Worm (Caenorhabditis elegans) whole organism, L1 larva: ENCODE results near the gene top-2.

Experiments used
- aha-1 ChIP-seq: fragments of 150-350 bp; optimal IDR thresholded peaks from 2 replicates; lab custom pipeline; 2014; ENCODE audit warnings: missing biosample characterization, missing genetic modification characterization
- blmp-1 ChIP-seq: fragments of 150-350 bp; optimal IDR thresholded peaks from 2 replicates; lab custom pipeline; 2014; ENCODE audit warnings: missing biosample characterization, missing genetic modification characterization
- ceh-63 ChIP-seq: fragments of 200-800 bp; sonication (Bioruptor generic); optimal IDR thresholded peaks from 2 replicates; lab custom pipeline; 2018; ENCODE audit warnings: mild to moderate bottlenecking, missing genetic modification characterization, missing compliant biosample characterization
- ceh-90 ChIP-seq: sonication (generic microtip); optimal IDR thresholded peaks from 2 replicates; lab custom pipeline; 2016; ENCODE audit warnings: missing genetic modification characterization, missing compliant biosample characterization
- ces-1 ChIP-seq: fragments of 150-350 bp; optimal IDR thresholded peaks from 2 replicates; lab custom pipeline; 2014; ENCODE audit warnings: missing biosample characterization, missing genetic modification reagents, missing genetic modification characterization
- efl-1 ChIP-seq, 4 experiments: fragments of 150-350 bp; optimal IDR thresholded peaks in 3 of 4; peaks in 1 of 4; 1 replicate in 1 of 4; 2 replicates in 3 of 4; lab custom pipeline; 2014; ENCODE audit warnings: missing biosample characterization in 2 of 4, missing genetic modification characterization in 2 of 4, missing genetic modification reagents in 2 of 4
- elt-2 ChIP-seq: sonication (generic microtip); optimal IDR thresholded peaks from 2 replicates; lab custom pipeline; 2016; ENCODE audit warnings: missing genetic modification characterization, mild to moderate bottlenecking, inconsistent platforms, missing compliant biosample characterization, missing genetic modification reagents
- elt-3 ChIP-seq, 6 experiments: fragments of 150-350 bp in 1 of 6; sonication (generic microtip); optimal IDR thresholded peaks; 2 replicates each; lab custom pipeline; 2017 to 2018; ENCODE audit warnings: missing biosample characterization in 6 of 6, missing genetic modification characterization in 6 of 6, inconsistent platforms in 1 of 6
- ets-5 ChIP-seq: fragments of 200-800 bp; sonication (Bioruptor generic); IDR thresholded peaks from 2 replicates; pipeline ENCODE4 v1.3.6; 2022; ENCODE audit warnings: missing genetic modification characterization, missing compliant biosample characterization
- fkh-4 ChIP-seq: sonication (generic microtip); optimal IDR thresholded peaks from 2 replicates; lab custom pipeline; 2016; ENCODE audit warnings: missing compliant biosample characterization, missing genetic modification characterization, borderline replicate concordance
- grh-1 ChIP-seq: fragments of 200-800 bp; sonication (Bioruptor generic); IDR thresholded peaks from 2 replicates; pipeline ENCODE4 v1.3.6; 2022; ENCODE audit warnings: missing genetic modification reagents, missing genetic modification characterization, missing compliant biosample characterization
- hlh-17 ChIP-seq: fragments of 200-800 bp; sonication (Bioruptor generic); optimal IDR thresholded peaks from 2 replicates; lab custom pipeline; 2018; ENCODE audit warnings: missing genetic modification characterization, mild to moderate bottlenecking, missing compliant biosample characterization, moderate library complexity, borderline replicate concordance
- jun-1 ChIP-seq: fragments of 150-350 bp; optimal IDR thresholded peaks from 2 replicates; lab custom pipeline; 2014; ENCODE audit warnings: missing biosample characterization, missing genetic modification reagents, missing genetic modification characterization
- lin-13 ChIP-seq: fragments of 150-350 bp; optimal IDR thresholded peaks from 2 replicates; lab custom pipeline; 2014; ENCODE audit warnings: missing biosample characterization, missing genetic modification reagents, missing genetic modification characterization
- lin-14 ChIP-seq: fragments of 200-800 bp; sonication (Bioruptor generic); optimal IDR thresholded peaks from 2 replicates; lab custom pipeline; 2018; ENCODE audit warnings: mild to moderate bottlenecking, missing genetic modification characterization, moderate library complexity, missing compliant biosample characterization
- lin-35 ChIP-seq, 2 experiments: fragments of 150-350 bp; optimal IDR thresholded peaks; 2 replicates each; lab custom pipeline; 2014; ENCODE audit warnings: missing biosample characterization in 2 of 2, missing genetic modification characterization in 2 of 2, missing genetic modification reagents in 2 of 2
- lsy-2 ChIP-seq, 2 experiments: fragments of 150-350 bp; optimal IDR thresholded peaks; 2 replicates each; lab custom pipeline; 2014; ENCODE audit warnings: missing biosample characterization in 2 of 2, missing genetic modification characterization in 2 of 2
- mdl-1 ChIP-seq, 2 experiments: fragments of 150-350 bp; optimal IDR thresholded peaks; 2 replicates each; lab custom pipeline; 2014 to 2017; ENCODE audit warnings: missing biosample characterization in 2 of 2, missing genetic modification characterization in 2 of 2, inconsistent platforms in 1 of 2
- mef-2 ChIP-seq: fragments of 150-350 bp; optimal IDR thresholded peaks from 2 replicates; lab custom pipeline; 2014; ENCODE audit warnings: missing biosample characterization, missing genetic modification characterization
- nhr-11 ChIP-seq: fragments of 150-350 bp; optimal IDR thresholded peaks from 2 replicates; lab custom pipeline; 2014; ENCODE audit warnings: missing biosample characterization, missing genetic modification characterization
- nhr-19 ChIP-seq: fragments of 200-800 bp; sonication (Bioruptor generic); conservative IDR thresholded peaks from 2 replicates; pipeline ENCODE4 v1.3.6; 2022; ENCODE audit warnings: missing genetic modification characterization, missing compliant biosample characterization
- nhr-20 ChIP-seq: sonication (generic microtip); optimal IDR thresholded peaks from 2 replicates; lab custom pipeline; 2016; ENCODE audit warnings: mild to moderate bottlenecking, missing genetic modification characterization, missing compliant biosample characterization
- nhr-47 ChIP-seq: sonication (generic microtip); optimal IDR thresholded peaks from 2 replicates; lab custom pipeline; 2016; ENCODE audit warnings: mild to moderate bottlenecking, missing genetic modification characterization, moderate library complexity, missing compliant biosample characterization
- nhr-71 ChIP-seq: sonication (generic microtip); optimal IDR thresholded peaks from 2 replicates; lab custom pipeline; 2016; ENCODE audit warnings: mild to moderate bottlenecking, missing genetic modification characterization, moderate library complexity, missing compliant biosample characterization
- nhr-85 ChIP-seq: sonication (generic microtip); peaks from one replicate; lab custom pipeline; 2016; ENCODE audit warnings: missing genetic modification characterization, inconsistent platforms, missing compliant biosample characterization
- nhr-90 ChIP-seq: sonication (generic microtip); optimal IDR thresholded peaks from 2 replicates; lab custom pipeline; 2016; ENCODE audit warnings: mild to moderate bottlenecking, missing genetic modification characterization, missing compliant biosample characterization; ENCODE audit not compliant: poor library complexity
- skn-1 ChIP-seq: fragments of 150-350 bp; optimal IDR thresholded peaks from 2 replicates; lab custom pipeline; 2014; ENCODE audit warnings: missing biosample characterization, missing genetic modification characterization
- snu-23 ChIP-seq: sonication (generic microtip); optimal IDR thresholded peaks from 2 replicates; lab custom pipeline; 2016; ENCODE audit warnings: missing genetic modification characterization, missing compliant biosample characterization
- sox-4 ChIP-seq: sonication (generic microtip); optimal IDR thresholded peaks from 2 replicates; lab custom pipeline; 2016; ENCODE audit warnings: missing genetic modification characterization, missing compliant biosample characterization
- sup-37 ChIP-seq: fragments of 200-800 bp; sonication (Bioruptor generic); optimal IDR thresholded peaks from 2 replicates; lab custom pipeline; 2018; ENCODE audit warnings: mild to moderate bottlenecking, missing genetic modification characterization, missing compliant biosample characterization
- swsn-7 ChIP-seq: sonication (generic microtip); optimal IDR thresholded peaks from 2 replicates; lab custom pipeline; 2016; ENCODE audit warnings: missing genetic modification characterization, missing compliant biosample characterization
- tbx-2 ChIP-seq: sonication (generic microtip); optimal IDR thresholded peaks from 2 replicates; lab custom pipeline; 2016; ENCODE audit warnings: missing genetic modification characterization, missing compliant biosample characterization
- zip-4 ChIP-seq: fragments of 200-800 bp; sonication (Bioruptor generic); optimal IDR thresholded peaks from 2 replicates; lab custom pipeline; 2018; ENCODE audit warnings: mild to moderate bottlenecking, missing genetic modification characterization, moderate library complexity, missing compliant biosample characterization

Gene top-2

ce11 chrII:11830601-11831000, 44.3 kb upstream of the top-2 start (continued):
- TF ChIP-seq lin-14 (GFP tag; lab: Kevin White, UChicago) (peak; percentile 67), ces-1 (GFP tag; lab: Kevin White, UChicago) (no peak)

ce11 chrII:11832475-11832874, 42.5 kb upstream of the top-2 start, which contains the start of gene clec-144:
clec-144 (minus strand) TSS chrII:11832575.
- TF ChIP-seq blmp-1 (tag; lab: Kevin White, UChicago) (no peak), sup-37 (GFP tag; lab: Kevin White, UChicago) (no peak), ces-1 (GFP tag; lab: Kevin White, UChicago) (no peak), ceh-63 (GFP tag; lab: Kevin White, UChicago) (no peak), ceh-90 (no peak)
- TF ChIP-seq, all 84 proteins: peak for 0

DNA sequence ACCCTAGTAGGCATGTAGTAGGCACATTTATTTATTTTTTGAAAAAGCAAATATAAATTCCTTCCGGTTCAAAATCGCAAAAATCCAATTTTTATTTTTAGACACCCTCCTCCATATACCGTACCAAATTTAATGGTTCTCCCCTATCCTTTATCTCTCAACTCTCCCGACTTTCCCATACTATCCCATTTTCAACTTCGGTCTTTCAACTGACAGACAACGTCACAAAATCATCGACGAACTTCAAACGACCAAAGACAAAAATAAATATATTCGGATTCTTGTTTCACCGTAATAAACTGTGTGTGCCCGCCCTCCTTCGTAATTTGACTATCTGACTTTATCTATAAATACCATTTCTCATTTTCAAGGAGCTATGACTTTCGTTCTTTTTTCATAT, 39.7 kb upstream of the top-2 start, which contains the start of gene T27D12.6:
Gene T27D12.6, plus strand, starts transcription at position 301 of the 400 bp plus-strand sequence.
- peak; percentile 78 for TF ChIP-seq nhr-85 (tag; lab: Kevin White, UChicago)
- no peak for TF ChIP-seq swsn-7
- TF ChIP-seq jun-1 (tag; lab: Kevin White, UChicago), result no peak
- TF ChIP-seq, all 84 proteins: peak for 1

- TF ChIP-seq skn-1 (no peak), elt-3 (tag; optimal IDR thresholded peaks at IDR 0.05; lab: Kevin White, UChicago) (peak in 5 of 6 experiments; percentile 27 to 90 (median 68)), jun-1 (tag; lab: Kevin White, UChicago) (no peak), nhr-71 (tag; lab: Kevin White, UChicago) (peak; percentile 73), snu-23 (peak; percentile 49), nhr-19 (peak; percentile 62), lin-14 (GFP tag; lab: Kevin White, UChicago) (peak; percentile 83), ets-5 (GFP tag; lab: Robert Waterston, UW) (no peak), sup-37 (GFP tag; lab: Kevin White, UChicago) (no peak), efl-1 (optimal IDR thresholded peaks at IDR 0.05; lab: Kevin White, UChicago) (no peak), efl-1 (GFP tag; optimal IDR thresholded peaks at IDR 0.05 in 1 of 2; lab: Kevin White, UChicago) (peak in 1 of 2 experiments; percentile 76), grh-1 (GFP tag; lab: Robert Waterston, UW) (peak; percentile 26; the same call in 1 of the 2 replicates), nhr-85 (tag; lab: Kevin White, UChicago) (peak; percentile 98), nhr-20 (tag; lab: Kevin White, UChicago) (peak; percentile 75), nhr-90 (tag; lab: Kevin White, UChicago) (peak; percentile 40), blmp-1 (tag; lab: Kevin White, UChicago) (peak; percentile 75), lin-35 (GFP tag; optimal IDR thresholded peaks at IDR 0.05; lab: Kevin White, UChicago) (peak in 1 of 2 experiments; percentile 52), fkh-4 (tag; lab: Kevin White, UChicago) (no peak), mdl-1 (tag; optimal IDR thresholded peaks at IDR 0.05; lab: Kevin White, UChicago) (peak in 1 of 2 experiments; percentile 27), tbx-2 (tag; lab: Kevin White, UChicago) (peak; percentile 52), mef-2 (tag; lab: Kevin White, UChicago) (peak; percentile 19), lsy-2 (tag; optimal IDR thresholded peaks at IDR 0.05; lab: Kevin White, UChicago) (peak in 1 of 2 experiments; percentile 24), elt-2 (peak; percentile 78)
Measured at ce11 chrII:11836554-11837218, 38.3 kb upstream of the top-2 start.

ce11 chrII:11838353-11838752, 36.6 kb upstream of the top-2 start:
- no peak for TF ChIP-seq nhr-11 (tag; lab: Kevin White, UChicago)
- TF ChIP-seq tbx-2 (tag; lab: Kevin White, UChicago), result peak; percentile 41
- TF ChIP-seq lsy-2 (tag; optimal IDR thresholded peaks at IDR 0.05; lab: Kevin White, UChicago), result peak in 1 of 2 experiments; percentile 28
- peak; percentile 25 for TF ChIP-seq nhr-47 (tag; lab: Kevin White, UChicago)
- no peak for TF ChIP-seq aha-1 (tag; lab: Kevin White, UChicago)
- TF ChIP-seq elt-3 (tag; optimal IDR thresholded peaks at IDR 0.05; lab: Kevin White, UChicago), result peak in 4 of 6 experiments; percentile 66 to 93 (median 67)
- TF ChIP-seq ets-5 (GFP tag; lab: Robert Waterston, UW), result no peak
- TF ChIP-seq hlh-17 (GFP tag; lab: Kevin White, UChicago), result no peak
- peak; percentile 80 for TF ChIP-seq lin-14 (GFP tag; lab: Kevin White, UChicago)
- TF ChIP-seq nhr-19, result peak; percentile 24; the same call in 1 of the 2 replicates
- TF ChIP-seq efl-1 (optimal IDR thresholded peaks at IDR 0.05; lab: Kevin White, UChicago), result no peak
- peak in 1 of 2 experiments; percentile 72 for TF ChIP-seq efl-1 (GFP tag; optimal IDR thresholded peaks at IDR 0.05 in 1 of 2; lab: Kevin White, UChicago)
- no peak for TF ChIP-seq zip-4 (GFP tag; lab: Kevin White, UChicago)
- TF ChIP-seq nhr-20 (tag; lab: Kevin White, UChicago), result peak; percentile 81
- peak; percentile 13 for TF ChIP-seq snu-23
- peak in 1 of 2 experiments; percentile 17 for TF ChIP-seq lin-35 (GFP tag; optimal IDR thresholded peaks at IDR 0.05; lab: Kevin White, UChicago)
- TF ChIP-seq lin-13 (GFP tag; lab: Kevin White, UChicago), result no peak
- peak; percentile 96 for TF ChIP-seq nhr-85 (tag; lab: Kevin White, UChicago)
- peak; percentile 76 for TF ChIP-seq nhr-71 (tag; lab: Kevin White, UChicago)
- peak; percentile 17 for TF ChIP-seq nhr-90 (tag; lab: Kevin White, UChicago)
- peak; percentile 47 for TF ChIP-seq blmp-1 (tag; lab: Kevin White, UChicago)
- TF ChIP-seq mef-2 (tag; lab: Kevin White, UChicago), result no peak
- no peak for TF ChIP-seq sox-4 (tag; lab: Kevin White, UChicago)
